Worm (Caenorhabditis elegans): ENCODE results near the gene F42G2.7.

F42G2.7 gene

ce11 chrII:2417889-2418288 is at the start of gene F42G2.7, which contains the start of gene F42G2.5:
Gene F42G2.7 (plus strand): TSS chrII:2418158.
Gene F42G2.5 (minus strand): TSS chrII:2417989.
- TF ChIP-seq unc-62 (GFP tag; optimal IDR thresholded peaks at IDR 0.05), result no peak

ce11 chrII:2368956-2369355 is 49.0 kb upstream of the F42G2.7 start, which contains the start of gene hpo-25:
Gene hpo-25 (plus strand): TSS chrII:2369256.
- TF ChIP-seq unc-62 (GFP tag; optimal IDR thresholded peaks at IDR 0.05), result no peak

ce11 chrII:2372090-2372489 is 45.9 kb upstream of the F42G2.7 start, which contains the start of gene F16G10.3:
Gene F16G10.3 (plus strand): TSS chrII:2372390.
- no peak for TF ChIP-seq unc-62 (GFP tag; optimal IDR thresholded peaks at IDR 0.05)

ce11 chrII:2374973-2375372 is 43.0 kb upstream of the F42G2.7 start, which contains the start of gene F16G10.2:
Gene F16G10.2 (plus strand): TSS chrII:2375273.
- TF ChIP-seq unc-62 (GFP tag; optimal IDR thresholded peaks at IDR 0.05), result no peak

ce11 chrII:2377751-2378150 is 40.2 kb upstream of the F42G2.7 start, which contains the start of gene F16G10.6:
Gene F16G10.6 (minus strand): TSS chrII:2377851.
- no peak for TF ChIP-seq unc-62 (GFP tag; optimal IDR thresholded peaks at IDR 0.05)

ce11 chrII:2378465-2379009 is 39.4 kb upstream of the F42G2.7 start:
- TF ChIP-seq unc-62 (GFP tag; optimal IDR thresholded peaks at IDR 0.05), result no peak

- TF ChIP-seq unc-62 (GFP tag; optimal IDR thresholded peaks at IDR 0.05), result no peak
These were observed 38.3 kb upstream of the F42G2.7 start for ce11 chrII:2379673-2380072.

ce11 chrII:2380174-2380573 is 37.8 kb upstream of the F42G2.7 start, which contains the start of gene F16G10.7:
Gene F16G10.7 (minus strand): TSS chrII:2380274.
- TF ChIP-seq unc-62 (GFP tag; optimal IDR thresholded peaks at IDR 0.05), result no peak

- TF ChIP-seq unc-62 (GFP tag; optimal IDR thresholded peaks at IDR 0.05), result no peak
These were observed 34.6 kb upstream of the F42G2.7 start, which contains the start of gene F16G10.8 for ce11 chrII:2383334-2383733. Gene F16G10.8 (minus strand): TSS chrII:2383434.

ce11 chrII:2385495-2385894 is 32.5 kb upstream of the F42G2.7 start, which contains the start of gene F16G10.9:
Gene F16G10.9 (minus strand): TSS chrII:2385595.
- no peak for TF ChIP-seq unc-62 (GFP tag; optimal IDR thresholded peaks at IDR 0.05)

- no peak for TF ChIP-seq unc-62 (GFP tag; optimal IDR thresholded peaks at IDR 0.05)
These were observed 27.1 kb upstream of the F42G2.7 start, which contains the start of gene F16G10.10 for ce11 chrII:2390884-2391283. Gene F16G10.10 (minus strand): TSS chrII:2390984.

- TF ChIP-seq unc-62 (GFP tag; optimal IDR thresholded peaks at IDR 0.05), result no peak
These were observed 24.1 kb upstream of the F42G2.7 start, which contains the start of gene F16G10.11 for ce11 chrII:2393821-2394220. Gene F16G10.11 (minus strand): TSS chrII:2393921.

- no peak for TF ChIP-seq unc-62 (GFP tag; optimal IDR thresholded peaks at IDR 0.05)
These were observed 22.1 kb upstream of the F42G2.7 start, which contains the start of gene F16G10.13 for ce11 chrII:2395864-2396263. Gene F16G10.13 (minus strand): TSS chrII:2395964.

ce11 chrII:2398884-2399283 is 19.1 kb upstream of the F42G2.7 start, which contains the start of gene F16G10.14:
Gene F16G10.14 (minus strand): TSS chrII:2398984.
- TF ChIP-seq unc-62 (GFP tag; optimal IDR thresholded peaks at IDR 0.05), result no peak

- TF ChIP-seq unc-62 (GFP tag; optimal IDR thresholded peaks at IDR 0.05), result no peak
These were observed 18.1 kb upstream of the F42G2.7 start for ce11 chrII:2399810-2400209.

ce11 chrII:2403984-2404383 is 14.0 kb upstream of the F42G2.7 start, which contains the start of gene F16G10.1:
Gene F16G10.1 (plus strand): TSS chrII:2404284.
- TF ChIP-seq unc-62 (GFP tag; optimal IDR thresholded peaks at IDR 0.05), result no peak

ce11 chrII:2411093-2411492 is 6.9 kb upstream of the F42G2.7 start:
- no peak for TF ChIP-seq unc-62 (GFP tag; optimal IDR thresholded peaks at IDR 0.05)

Measured in whole organism, dauer.